Fruit fly (Drosophila melanogaster) whole organism, wandering third instar larva: ENCODE measurements around the gene CdGAPr.

ENCODE experiments used
- CG32264 ChIP-seq: fragments of 200-800 bp; sonication (Bioruptor generic); optimal IDR thresholded peaks from 2 replicates; lab custom pipeline; 2016; ENCODE audit warnings: missing biosample characterization, missing genetic modification characterization
- CG9705 ChIP-seq: fragments of 200-800 bp; sonication (Bioruptor generic); optimal IDR thresholded peaks from 2 replicates; lab custom pipeline; 2018; ENCODE audit warnings: missing biosample characterization, mild to moderate bottlenecking, missing genetic modification characterization
- Dfd ChIP-seq: fragments of >200 bp; optimal IDR thresholded peaks from 2 replicates; lab custom pipeline; 2017; ENCODE audit warnings: missing biosample characterization, missing genetic modification characterization
- Dif ChIP-seq: fragments of 200-275, 200-300 bp; sonication (Bioruptor generic); optimal IDR thresholded peaks from 2 replicates; lab custom pipeline; 2018; ENCODE audit warnings: missing biosample characterization, missing genetic modification characterization; ENCODE audit not compliant: partially characterized antibody
- HLH106 ChIP-seq: fragments of 200-800 bp; optimal IDR thresholded peaks from 3 replicates; lab custom pipeline; 2019; ENCODE audit warnings: missing biosample characterization, mild to moderate bottlenecking, missing genetic modification characterization, moderate library complexity
- Hr78 ChIP-seq: fragments of >200 bp; optimal IDR thresholded peaks from 2 replicates; lab custom pipeline; 2017; ENCODE audit warnings: missing biosample characterization, missing genetic modification characterization
- Hr83 ChIP-seq: fragments of 200-300 bp; sonication (Bioruptor generic); optimal IDR thresholded peaks from 2 replicates; lab custom pipeline; 2016; ENCODE audit warnings: missing biosample characterization, mild to moderate bottlenecking, missing genetic modification characterization, moderate library complexity; ENCODE audit not compliant: poor library complexity, severe bottlenecking
- Jra ChIP-seq: sonication (Bioruptor generic); optimal IDR thresholded peaks from 2 replicates; lab custom pipeline; 2016; ENCODE audit warnings: missing biosample characterization, missing genetic modification characterization
- Mio ChIP-seq: sonication (Bioruptor generic); optimal IDR thresholded peaks from 2 replicates; lab custom pipeline; 2016; ENCODE audit warnings: missing biosample characterization, missing genetic modification characterization
- Myc ChIP-seq: fragments of >200 bp; optimal IDR thresholded peaks from 2 replicates; lab custom pipeline; 2017
- N ChIP-seq: fragments of >200 bp; optimal IDR thresholded peaks from 2 replicates; lab custom pipeline; 2018; ENCODE audit warnings: missing biosample characterization, missing external identifiers, missing genetic modification characterization
- Rel ChIP-seq, 2 experiments: fragments of 200-800 bp; sonication (Bioruptor generic) in 1 of 2; optimal IDR thresholded peaks; 2 replicates in 1 of 2; 3 replicates in 1 of 2; lab custom pipeline; 2016 to 2019; ENCODE audit warnings: mild to moderate bottlenecking in 2 of 2, missing biosample characterization in 2 of 2, missing genetic modification characterization in 2 of 2, moderate library complexity in 1 of 2
- Sp1 ChIP-seq: fragments of 200-800 bp; sonication (Bioruptor generic); optimal IDR thresholded peaks from 3 replicates; lab custom pipeline; 2019; ENCODE audit warnings: missing biosample characterization, mild to moderate bottlenecking, missing genetic modification characterization, moderate library complexity
- Vsx2 ChIP-seq: fragments of 200-300, 225-300 bp; sonication (Bioruptor generic); optimal IDR thresholded peaks from 2 replicates; lab custom pipeline; 2018; ENCODE audit warnings: missing biosample characterization, missing genetic modification characterization; ENCODE audit not compliant: partially characterized antibody
- br ChIP-seq: fragments of 200-800 bp; sonication (Bioruptor generic); optimal IDR thresholded peaks from 2 replicates; lab custom pipeline; 2016; ENCODE audit warnings: missing biosample characterization, missing genetic modification characterization
- brk ChIP-seq: fragments of 200-800 bp; sonication (Bioruptor generic); optimal IDR thresholded peaks from 2 replicates; lab custom pipeline; 2016; ENCODE audit warnings: missing biosample characterization, mild to moderate bottlenecking, missing genetic modification characterization
- dmrt93B ChIP-seq: fragments of 200-800 bp; sonication (Bioruptor generic); optimal IDR thresholded peaks from 2 replicates; lab custom pipeline; 2018; ENCODE audit warnings: missing biosample characterization, mild to moderate bottlenecking, missing genetic modification characterization
- dsf ChIP-seq: sonication (Bioruptor generic); optimal IDR thresholded peaks from 2 replicates; lab custom pipeline; 2016; ENCODE audit warnings: missing biosample characterization, missing genetic modification characterization, borderline replicate concordance
- ey ChIP-seq: fragments of 200-800 bp; sonication (Bioruptor generic); optimal IDR thresholded peaks from 2 replicates; lab custom pipeline; 2016; ENCODE audit warnings: missing biosample characterization, missing genetic modification characterization
- foxo ChIP-seq, 2 experiments: fragments of 200-800 bp; sonication (Bioruptor generic); optimal IDR thresholded peaks; 2 replicates in 1 of 2; 3 replicates in 1 of 2; lab custom pipeline; 2016 to 2017; ENCODE audit warnings: missing biosample characterization in 2 of 2, missing genetic modification characterization in 2 of 2
- fru ChIP-seq: fragments of 200-800 bp; sonication (Bioruptor generic); optimal IDR thresholded peaks from 3 replicates; lab custom pipeline; 2016; ENCODE audit warnings: missing biosample characterization, mild to moderate bottlenecking, missing genetic modification characterization
- h ChIP-seq: fragments of 200-800 bp; sonication (Bioruptor generic); optimal IDR thresholded peaks from 3 replicates; lab custom pipeline; 2016; ENCODE audit warnings: missing biosample characterization, mild to moderate bottlenecking, missing genetic modification characterization
- jim ChIP-seq: fragments of 175-275, 200-325 bp; sonication (Bioruptor generic); optimal IDR thresholded peaks from 2 replicates; lab custom pipeline; 2016; ENCODE audit warnings: missing biosample characterization, mild to moderate bottlenecking, missing genetic modification characterization
- lola ChIP-seq: fragments of >200 bp; optimal IDR thresholded peaks from 2 replicates; lab custom pipeline; 2017; ENCODE audit warnings: missing biosample characterization, missing genetic modification characterization
- pan ChIP-seq: fragments of >200 bp; optimal IDR thresholded peaks from 2 replicates; lab custom pipeline; 2017
- psq ChIP-seq: fragments of 200-800 bp; sonication (Bioruptor generic); optimal IDR thresholded peaks from 3 replicates; lab custom pipeline; 2017; ENCODE audit warnings: missing biosample characterization, mild to moderate bottlenecking, missing genetic modification characterization, moderate library complexity
- rgr ChIP-seq: fragments of 200-800 bp; sonication (Bioruptor generic); optimal IDR thresholded peaks from 3 replicates; lab custom pipeline; 2016; ENCODE audit warnings: missing biosample characterization, mild to moderate bottlenecking, missing genetic modification characterization
- sage ChIP-seq: fragments of 200-800 bp; sonication (Bioruptor generic); optimal IDR thresholded peaks from 2 replicates; lab custom pipeline; 2016; ENCODE audit warnings: missing biosample characterization, mild to moderate bottlenecking, missing genetic modification characterization
- sv ChIP-seq: fragments of 200-800 bp; sonication (Bioruptor generic); optimal IDR thresholded peaks from 3 replicates; lab custom pipeline; 2016; ENCODE audit warnings: missing biosample characterization, missing genetic modification characterization
- tai ChIP-seq: sonication (Bioruptor generic); optimal IDR thresholded peaks from 2 replicates; lab custom pipeline; 2016; ENCODE audit warnings: missing biosample characterization, missing genetic modification characterization
- woc ChIP-seq: sonication (Bioruptor generic); optimal IDR thresholded peaks from 2 replicates; lab custom pipeline; 2016; ENCODE audit warnings: missing biosample characterization, mild to moderate bottlenecking, missing genetic modification characterization

CdGAPr gene

dm6 chr2L:19787930-19788329 lies 3.8 kb downstream of the CdGAPr start:
- TF ChIP-seq br (GFP tag; lab: Kevin White, UChicago) (no peak), pan (no peak), h (GFP tag; lab: Kevin White, UChicago) (no peak), Dif (GFP tag; lab: Kevin White, UChicago) (no peak)

DNA sequence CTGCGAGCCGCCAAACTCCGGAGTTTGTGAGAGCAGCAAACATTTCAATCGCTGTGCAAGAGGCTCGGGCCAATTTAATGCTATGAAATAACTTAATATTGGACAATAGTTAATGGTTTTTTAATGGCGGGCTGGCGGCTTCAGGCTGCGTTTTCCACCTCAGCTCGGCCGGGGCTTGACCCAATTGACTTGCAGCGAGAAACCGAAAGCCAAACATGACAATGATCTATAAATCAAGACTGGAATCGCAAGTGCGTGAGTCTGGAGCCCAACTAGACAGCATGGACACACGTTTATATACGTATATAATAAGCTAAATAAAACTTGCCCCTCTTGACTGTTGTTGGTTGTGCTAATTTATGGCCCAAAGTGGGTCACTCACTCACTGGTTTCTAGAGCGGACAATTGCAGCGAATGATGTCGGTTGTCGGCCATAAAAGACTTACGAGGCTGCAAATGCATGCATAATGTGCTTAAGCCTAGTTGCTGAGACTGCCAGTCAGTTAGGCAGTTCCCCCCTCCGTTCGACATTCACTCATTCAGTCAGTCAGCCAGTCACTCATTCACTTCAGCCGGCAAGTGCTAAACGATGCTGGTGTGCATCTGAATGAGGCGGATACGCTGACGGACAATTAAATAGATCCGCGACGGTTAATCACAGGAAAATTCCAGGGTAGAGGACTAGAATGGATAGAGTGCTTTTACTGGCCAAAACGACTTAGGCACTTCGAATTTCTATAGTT lies 6.7 kb downstream of the CdGAPr start:
- no peak for TF ChIP-seq Hr83 (GFP tag; lab: Kevin White, UChicago)
- no peak for TF ChIP-seq Vsx2 (GFP tag; lab: Kevin White, UChicago)
- no peak for TF ChIP-seq Rel (GFP tag; optimal IDR thresholded peaks at IDR 0.05; lab: Kevin White, UChicago)
- TF ChIP-seq Rel (tag; optimal IDR thresholded peaks at IDR 0.05; lab: Kevin White, UChicago) = no peak
- no peak for TF ChIP-seq tai (GFP tag; lab: Kevin White, UChicago)
- TF ChIP-seq ey (GFP tag; lab: Kevin White, UChicago) = no peak
- TF ChIP-seq Dfd = no peak
- no peak for TF ChIP-seq brk
- no peak for TF ChIP-seq pan
- no peak for TF ChIP-seq jim (GFP tag; lab: Kevin White, UChicago)
- no peak for TF ChIP-seq CG9705 (GFP tag; lab: Kevin White, UChicago)
- TF ChIP-seq br (GFP tag; lab: Kevin White, UChicago) = no peak
- no peak for TF ChIP-seq psq (GFP tag; lab: Kevin White, UChicago)
- no peak for TF ChIP-seq dmrt93B (GFP tag; lab: Kevin White, UChicago)
- no peak for TF ChIP-seq h (GFP tag; lab: Kevin White, UChicago)
- no peak for TF ChIP-seq Sp1 (GFP tag; lab: Kevin White, UChicago)
- no peak for TF ChIP-seq rgr (GFP tag; lab: Kevin White, UChicago)
- no peak for TF ChIP-seq sv (GFP tag; lab: Kevin White, UChicago)
- TF ChIP-seq Myc (lab: Kevin White, UChicago) = no peak

DNA sequence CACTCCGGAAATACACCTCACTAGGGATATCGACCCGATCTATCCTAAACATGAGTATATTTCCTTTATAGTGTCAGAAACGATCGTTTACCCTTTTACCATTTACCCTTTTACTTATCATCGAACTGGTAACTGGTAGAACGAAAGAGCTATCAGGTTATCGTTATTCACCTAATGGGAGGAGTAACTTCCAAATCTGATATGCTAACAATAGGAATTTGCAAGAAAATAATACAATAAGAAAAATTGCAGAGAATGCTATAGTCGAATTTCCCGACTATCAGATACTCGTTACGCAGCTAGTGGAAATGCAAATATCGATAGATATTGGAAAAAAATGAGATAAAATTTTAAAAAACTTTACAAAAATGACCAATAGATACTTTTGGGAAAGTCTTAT lies 17.4 kb downstream of the CdGAPr start:
- no peak for TF ChIP-seq tai (GFP tag; lab: Kevin White, UChicago)

- no peak for TF ChIP-seq foxo (GFP tag; optimal IDR thresholded peaks at IDR 0.05; lab: Kevin White, UChicago)
- TF ChIP-seq woc (GFP tag; lab: Kevin White, UChicago) = no peak
- TF ChIP-seq Dfd = no peak
- TF ChIP-seq br (GFP tag; lab: Kevin White, UChicago) = no peak
- no peak for TF ChIP-seq brk
- no peak for TF ChIP-seq Dif (GFP tag; lab: Kevin White, UChicago)
- no peak for TF ChIP-seq CG9705 (GFP tag; lab: Kevin White, UChicago)
- TF ChIP-seq Hr78 (GFP tag; lab: Kevin White, UChicago) = no peak
- TF ChIP-seq Rel (GFP tag; optimal IDR thresholded peaks at IDR 0.05; lab: Kevin White, UChicago) = no peak
- TF ChIP-seq Rel (tag; optimal IDR thresholded peaks at IDR 0.05; lab: Kevin White, UChicago) = no peak
- no peak for TF ChIP-seq Vsx2 (GFP tag; lab: Kevin White, UChicago)
- TF ChIP-seq HLH106 (tag; lab: Kevin White, UChicago) = no peak
Measured at dm6 chr2L:19769703-19770102, 22.0 kb downstream of the CdGAPr start.

- TF ChIP-seq Rel (GFP tag; optimal IDR thresholded peaks at IDR 0.05; lab: Kevin White, UChicago) (no peak), Rel (tag; optimal IDR thresholded peaks at IDR 0.05; lab: Kevin White, UChicago) (no peak), Jra (GFP tag; lab: Kevin White, UChicago) (no peak), Sp1 (GFP tag; lab: Kevin White, UChicago) (no peak), ey (GFP tag; lab: Kevin White, UChicago) (no peak), lola (GFP tag; lab: Kevin White, UChicago) (no peak), br (GFP tag; lab: Kevin White, UChicago) (no peak), psq (GFP tag; lab: Kevin White, UChicago) (no peak), Mio (GFP tag; lab: Kevin White, UChicago) (no peak), tai (GFP tag; lab: Kevin White, UChicago) (no peak), brk (no peak), dsf (GFP tag; lab: Kevin White, UChicago) (no peak), N (no peak), CG32264 (GFP tag; lab: Kevin White, UChicago) (no peak), foxo (GFP tag; optimal IDR thresholded peaks at IDR 0.05; lab: Kevin White, UChicago) (no peak), woc (GFP tag; lab: Kevin White, UChicago) (no peak), fru (GFP tag; lab: Kevin White, UChicago) (no peak), sage (GFP tag; lab: Kevin White, UChicago) (no peak), HLH106 (tag; lab: Kevin White, UChicago) (no peak), CG9705 (GFP tag; lab: Kevin White, UChicago) (no peak), pan (no peak)
- TF ChIP-seq, all 38 proteins: peak for 0
Measured at dm6 chr2L:19768967-19769366, 22.7 kb downstream of the CdGAPr start, which contains the start of gene bsh. bsh (minus strand) TSS chr2L:19769067.
